Worm (Caenorhabditis elegans): ENCODE measurements around the gene aqp-3.
"Not testable (repeated sequence)": the region's sequence is repeated elsewhere in the genome, so short reads cannot be mapped to it uniquely, and the experiment has no call there.

aqp-3 gene

ce11 chrIV:11001614-11002013, 35.4 kb upstream of the aqp-3 start, which contains the start of gene F13H10.9:
Gene F13H10.9 (plus strand): TSS chrIV:11001914.
- TF ChIP-seq zip-8 (tag; optimal IDR thresholded peaks at IDR 0.05) (no peak), ham-2 (GFP tag; optimal IDR thresholded peaks at IDR 0.05) (no peak), nhr-237 (tag; optimal IDR thresholded peaks at IDR 0.05) (no peak), lsy-2 (tag; optimal IDR thresholded peaks at IDR 0.05) (no peak), nhr-2 (tag; optimal IDR thresholded peaks at IDR 0.05) (no peak), elt-3 (tag; optimal IDR thresholded peaks at IDR 0.05) (no peak), nhr-28 (tag; optimal IDR thresholded peaks at IDR 0.05) (no peak)

- TF ChIP-seq zip-8 (tag; optimal IDR thresholded peaks at IDR 0.05) (no peak), sem-2 (GFP tag; optimal IDR thresholded peaks at IDR 0.05) (no peak), snpc-4 (tag; optimal IDR thresholded peaks at IDR 0.05) (no peak), ceh-83 (GFP tag; optimal IDR thresholded peaks at IDR 0.05) (no peak), cnd-1 (tag; optimal IDR thresholded peaks at IDR 0.05) (no peak), lin-13 (tag; optimal IDR thresholded peaks at IDR 0.05) (no peak), unc-39 (tag; optimal IDR thresholded peaks at IDR 0.05) (no peak), ces-1 (GFP tag; optimal IDR thresholded peaks at IDR 0.05) (no peak), ham-2 (GFP tag; optimal IDR thresholded peaks at IDR 0.05) (no peak), drap-1 (GFP tag; optimal IDR thresholded peaks at IDR 0.05) (no peak)
Observed at ce11 chrIV:10990699-10991098, 24.4 kb upstream of the aqp-3 start, which contains the start of gene F13H10.5. Gene F13H10.5 (plus strand): TSS chrIV:10990999.

- not testable (repeated sequence) for TF ChIP-seq mls-2, ceh-39, nhr-2 (tag; optimal IDR thresholded peaks at IDR 0.05)
Observed at ce11 chrIV:10987342-10987945, 21.2 kb upstream of the aqp-3 start, which contains the start of gene Y43E12A.3. Gene Y43E12A.3 (plus strand): TSS chrIV:10987895.

- TF ChIP-seq M03D4.4 (tag; optimal IDR thresholded peaks at IDR 0.05) = no peak
- no peak for TF ChIP-seq snpc-4 (tag; optimal IDR thresholded peaks at IDR 0.05)
- TF ChIP-seq sem-2 (GFP tag; optimal IDR thresholded peaks at IDR 0.05) = no peak
- no peak for TF ChIP-seq pha-4 (tag; optimal IDR thresholded peaks at IDR 0.05)
- no peak for TF ChIP-seq cnd-1 (tag; optimal IDR thresholded peaks at IDR 0.05)
- no peak for TF ChIP-seq drap-1 (GFP tag; optimal IDR thresholded peaks at IDR 0.05)
- no peak for TF ChIP-seq elt-1 (tag; optimal IDR thresholded peaks at IDR 0.05; ENCODE audit: borderline replicate concordance, insufficient read depth)
- TF ChIP-seq tbx-8 (GFP tag; optimal IDR thresholded peaks at IDR 0.05) = no peak
- no peak for TF ChIP-seq ces-1 (GFP tag; optimal IDR thresholded peaks at IDR 0.05)
- TF ChIP-seq zip-8 (tag; optimal IDR thresholded peaks at IDR 0.05) = no peak
- TF ChIP-seq nhr-2 (tag; optimal IDR thresholded peaks at IDR 0.05) = no peak
- TF ChIP-seq mep-1 (tag; optimal IDR thresholded peaks at IDR 0.05) = no peak
- TF ChIP-seq nhr-237 (tag; optimal IDR thresholded peaks at IDR 0.05) = no peak
- TF ChIP-seq unc-39 (tag; optimal IDR thresholded peaks at IDR 0.05) = no peak
- no peak for TF ChIP-seq blmp-1 (tag; optimal IDR thresholded peaks at IDR 0.05)
- TF ChIP-seq ceh-39 (tag; optimal IDR thresholded peaks at IDR 0.05) = no peak
- TF ChIP-seq nhr-28 (tag; optimal IDR thresholded peaks at IDR 0.05) = no peak
Observed at ce11 chrIV:10985568-10986035, 19.3 kb upstream of the aqp-3 start, which contains the start of gene cyb-2.1. Gene cyb-2.1 (plus strand): TSS chrIV:10985985.

ce11 chrIV:10981761-10982160, 15.5 kb upstream of the aqp-3 start, which contains the start of gene Y43E12A.2:
Gene Y43E12A.2 (plus strand): TSS chrIV:10982061.
- TF ChIP-seq nhr-2 (tag; optimal IDR thresholded peaks at IDR 0.05) = no peak
- no peak for TF ChIP-seq unc-120 (tag; optimal IDR thresholded peaks at IDR 0.05; ENCODE audit: poor library complexity, severe bottlenecking)
- no peak for TF ChIP-seq mep-1 (tag; optimal IDR thresholded peaks at IDR 0.05)
- TF ChIP-seq tbx-8 (GFP tag; optimal IDR thresholded peaks at IDR 0.05) = no peak
- no peak for TF ChIP-seq cnd-1 (tag; optimal IDR thresholded peaks at IDR 0.05)
- TF ChIP-seq M03D4.4 (tag; optimal IDR thresholded peaks at IDR 0.05) = no peak
- no peak for TF ChIP-seq blmp-1 (tag; optimal IDR thresholded peaks at IDR 0.05)
- TF ChIP-seq snpc-4 (tag; optimal IDR thresholded peaks at IDR 0.05) = no peak
- TF ChIP-seq sptf-1 (tag; optimal IDR thresholded peaks at IDR 0.05) = no peak
- no peak for TF ChIP-seq ceh-43 (GFP tag; optimal IDR thresholded peaks at IDR 0.05)
- TF ChIP-seq elt-3 (tag; optimal IDR thresholded peaks at IDR 0.05) = no peak
- TF ChIP-seq hlh-1 (tag; optimal IDR thresholded peaks at IDR 0.05) = no peak
- no peak for TF ChIP-seq bed-3 (GFP tag; optimal IDR thresholded peaks at IDR 0.05)
- no peak for TF ChIP-seq flh-1 (GFP tag; optimal IDR thresholded peaks at IDR 0.05)
- TF ChIP-seq drap-1 (GFP tag; optimal IDR thresholded peaks at IDR 0.05) = no peak
- TF ChIP-seq nhr-237 (tag; optimal IDR thresholded peaks at IDR 0.05) = no peak
